Worm (Caenorhabditis elegans) whole organism, young adult: ENCODE measurements around the gene hadb-1.
A peak's percentile ranks its signal among the peaks of the same experiment; 100 is the strongest.

Experiments used
- B0261.1 ChIP-seq: sonication (generic microtip); optimal IDR thresholded peaks from 2 replicates; lab custom pipeline; 2016; ENCODE audit warnings: mild to moderate bottlenecking, missing genetic modification characterization, moderate library complexity, missing compliant biosample characterization
- F10E7.11 ChIP-seq: sonication (generic microtip); optimal IDR thresholded peaks from 2 replicates; lab custom pipeline; 2017; ENCODE audit warnings: mild to moderate bottlenecking, missing genetic modification characterization, moderate library complexity, missing compliant biosample characterization
- F23B12.7 ChIP-seq: sonication (generic microtip); optimal IDR thresholded peaks from 2 replicates; lab custom pipeline; 2017; ENCODE audit warnings: missing genetic modification characterization, mild to moderate bottlenecking, missing compliant biosample characterization, antibody characterized with exemption, moderate library complexity; ENCODE audit not compliant: insufficient read depth
- F39B2.1 ChIP-seq: fragments of 200-800 bp; sonication (Bioruptor generic); IDR thresholded peaks from 2 replicates; pipeline ENCODE4 v1.3.6; 2022; ENCODE audit warnings: missing genetic modification reagents, missing genetic modification characterization, missing compliant biosample characterization
- F52B5.7 ChIP-seq: sonication (generic microtip); optimal IDR thresholded peaks from 2 replicates; lab custom pipeline; 2016; ENCODE audit warnings: mild to moderate bottlenecking, missing genetic modification characterization, missing compliant biosample characterization
- F57A8.1 ChIP-seq: fragments of 200-800 bp; sonication (Bioruptor generic); optimal IDR thresholded peaks from 2 replicates; lab custom pipeline; 2018; ENCODE audit warnings: mild to moderate bottlenecking, missing genetic modification characterization, moderate library complexity, missing compliant biosample characterization
- K11D2.4 ChIP-seq: fragments of 200-800 bp; sonication (Bioruptor generic); IDR thresholded peaks from 2 replicates; pipeline ENCODE4 v1.3.6; 2022; ENCODE audit warnings: missing genetic modification reagents, missing genetic modification characterization, missing compliant biosample characterization
- K12H6.12 ChIP-seq: fragments of 200-800 bp; sonication (Bioruptor generic); optimal IDR thresholded peaks from 2 replicates; lab custom pipeline; 2018; ENCODE audit warnings: mild to moderate bottlenecking, missing genetic modification characterization, missing compliant biosample characterization
- Y53F4B.3 ChIP-seq: fragments of 200-800 bp; sonication (Bioruptor generic); IDR thresholded peaks from 2 replicates; pipeline ENCODE4 v1.3.6; 2022; ENCODE audit warnings: missing genetic modification reagents, missing genetic modification characterization, missing compliant biosample characterization
- Y95B8A.8 ChIP-seq: fragments of 200-800 bp; sonication (Bioruptor generic); IDR thresholded peaks from 2 replicates; pipeline ENCODE4 v1.3.6; 2022; ENCODE audit warnings: missing genetic modification reagents, missing genetic modification characterization, missing compliant biosample characterization
- akir-1 ChIP-seq: fragments of 200-800 bp; sonication (Bioruptor generic); optimal IDR thresholded peaks from 2 replicates; lab custom pipeline; 2018; ENCODE audit warnings: mild to moderate bottlenecking, missing genetic modification characterization, moderate library complexity, missing compliant biosample characterization
- ama-1 ChIP-seq, 3 experiments: fragments of 150-350 bp in 1 of 3; sonication (generic microtip) in 2 of 3; optimal IDR thresholded peaks; 2 replicates each; lab custom pipeline; 2014 to 2018; ENCODE audit warnings: missing biosample characterization in 2 of 3, missing genetic modification characterization in 2 of 3, missing genetic modification reagents in 2 of 3
- athp-1 ChIP-seq: sonication (generic microtip); optimal IDR thresholded peaks from 2 replicates; lab custom pipeline; 2017; ENCODE audit warnings: mild to moderate bottlenecking, missing genetic modification characterization, missing compliant biosample characterization
- attf-3 ChIP-seq: fragments of 200-800 bp; sonication (Bioruptor generic); conservative IDR thresholded peaks from 2 replicates; pipeline ENCODE4 v1.3.6; 2022; ENCODE audit warnings: missing genetic modification reagents, missing genetic modification characterization, missing compliant biosample characterization
- ceh-100 ChIP-seq: fragments of 200-800 bp; sonication (Bioruptor generic); IDR thresholded peaks from 2 replicates; pipeline ENCODE4 v1.3.6; 2022; ENCODE audit warnings: missing genetic modification reagents, missing genetic modification characterization, missing compliant biosample characterization
- ceh-40 ChIP-seq: fragments of 200-800 bp; sonication (Bioruptor generic); IDR thresholded peaks from 2 replicates; pipeline ENCODE4 v1.3.6; 2022; ENCODE audit warnings: missing genetic modification characterization, missing compliant biosample characterization
- die-1 ChIP-seq: sonication (generic microtip); optimal IDR thresholded peaks from 2 replicates; lab custom pipeline; 2016; ENCODE audit warnings: missing genotype, mild to moderate bottlenecking, missing genetic modification characterization, missing compliant biosample characterization
- ets-4 ChIP-seq: fragments of 200-800 bp; sonication (Bioruptor generic); optimal IDR thresholded peaks from 2 replicates; lab custom pipeline; 2018; ENCODE audit warnings: mild to moderate bottlenecking, missing genetic modification characterization, missing compliant biosample characterization
- him-1 ChIP-seq: sonication (generic microtip); optimal IDR thresholded peaks from 2 replicates; lab custom pipeline; 2016; ENCODE audit warnings: missing genotype, missing genetic modification reagents, missing genetic modification characterization, missing compliant biosample characterization
- hmg-1.2 ChIP-seq: fragments of 200-800 bp; sonication (Bioruptor generic); IDR thresholded peaks from 2 replicates; pipeline ENCODE4 v1.3.6; 2022; ENCODE audit warnings: missing genetic modification reagents, missing genetic modification characterization, missing compliant biosample characterization
- hmg-20 ChIP-seq: fragments of 200-800 bp; sonication (Bioruptor generic); IDR thresholded peaks from 2 replicates; pipeline ENCODE4 v1.3.6; 2022; ENCODE audit warnings: missing genetic modification reagents, missing genetic modification characterization, missing compliant biosample characterization
- let-526 ChIP-seq: fragments of 200-800 bp; sonication (Bioruptor generic); IDR thresholded peaks from 2 replicates; pipeline ENCODE4 v1.3.6; 2022; ENCODE audit warnings: missing genetic modification reagents, missing genetic modification characterization, missing compliant biosample characterization
- lin-26 ChIP-seq: fragments of 200-800 bp; sonication (Bioruptor generic); IDR thresholded peaks from 2 replicates; pipeline ENCODE4 v1.3.6; 2022; ENCODE audit warnings: missing genetic modification reagents, missing genetic modification characterization, missing compliant biosample characterization
- lin-54 ChIP-seq: fragments of 200-800 bp; sonication (Bioruptor generic); optimal IDR thresholded peaks from 2 replicates; lab custom pipeline; 2018; ENCODE audit warnings: mild to moderate bottlenecking, missing genetic modification characterization, missing compliant biosample characterization
- madf-10 ChIP-seq: sonication (generic microtip); optimal IDR thresholded peaks from 2 replicates; lab custom pipeline; 2016; ENCODE audit warnings: mild to moderate bottlenecking, missing genetic modification characterization, missing compliant biosample characterization
- madf-6 ChIP-seq: fragments of 200-800 bp; sonication (Bioruptor generic); IDR thresholded peaks from 2 replicates; pipeline ENCODE4 v1.3.6; 2022; ENCODE audit warnings: missing genetic modification reagents, missing genetic modification characterization, missing compliant biosample characterization
- nfyb-1 ChIP-seq: fragments of 200-800 bp; sonication (Bioruptor generic); IDR thresholded peaks from 2 replicates; pipeline ENCODE4 v1.3.6; 2022; ENCODE audit warnings: missing genetic modification reagents, missing genetic modification characterization, missing compliant biosample characterization
- nhr-90 ChIP-seq: sonication (generic microtip); optimal IDR thresholded peaks from 2 replicates; lab custom pipeline; 2016; ENCODE audit warnings: missing genotype, mild to moderate bottlenecking, missing genetic modification characterization, missing compliant biosample characterization
- rec-8 ChIP-seq, 2 experiments: sonication (generic microtip); optimal IDR thresholded peaks; 2 replicates each; lab custom pipeline; 2016; ENCODE audit warnings: mild to moderate bottlenecking in 2 of 2, missing genetic modification characterization in 2 of 2, missing genetic modification reagents in 2 of 2, missing genotype in 2 of 2, missing biosample characterization in 1 of 2, missing compliant biosample characterization in 1 of 2, moderate library complexity in 1 of 2
- rpc-1 ChIP-seq, 2 experiments: fragments of 150-350 bp in 1 of 2; sonication (generic microtip) in 1 of 2; optimal IDR thresholded peaks; 2 replicates each; lab custom pipeline; 2014 to 2018; ENCODE audit warnings: missing biosample characterization in 1 of 2, missing genetic modification characterization in 1 of 2, missing genetic modification reagents in 1 of 2, missing genotype in 1 of 2
- snpc-1.3 ChIP-seq: sonication (generic microtip); optimal IDR thresholded peaks from 2 replicates; lab custom pipeline; 2017; ENCODE audit warnings: missing genetic modification characterization, mild to moderate bottlenecking, missing compliant biosample characterization, antibody characterized with exemption, moderate library complexity, missing genotype, missing genetic modification reagents; ENCODE audit not compliant: insufficient read depth
- snpc-3.4 ChIP-seq: sonication (generic microtip); optimal IDR thresholded peaks from 2 replicates; lab custom pipeline; 2017; ENCODE audit warnings: missing genetic modification characterization, mild to moderate bottlenecking, missing compliant biosample characterization, antibody characterized with exemption, moderate library complexity, missing genotype, missing genetic modification reagents
- snpc-4 ChIP-seq, 5 experiments: fragments of 150-350 bp in 1 of 5; sonication (generic microtip) in 4 of 5; optimal IDR thresholded peaks; 2 replicates each; lab custom pipeline; 2014 to 2018; ENCODE audit warnings: missing genetic modification characterization in 5 of 5, missing biosample characterization in 3 of 5, antibody characterized with exemption in 2 of 5, mild to moderate bottlenecking in 2 of 5, missing compliant biosample characterization in 2 of 5, missing genotype in 2 of 5, moderate library complexity in 2 of 5, missing genetic modification reagents in 1 of 5
- tbp1 ChIP-seq: fragments of 200-800 bp; sonication (Bioruptor generic); optimal IDR thresholded peaks from 2 replicates; lab custom pipeline; 2018; ENCODE audit warnings: mild to moderate bottlenecking, missing genetic modification characterization, missing compliant biosample characterization
- tlf-1 ChIP-seq: fragments of 200-800 bp; sonication (Bioruptor generic); optimal IDR thresholded peaks from 2 replicates; lab custom pipeline; 2018; ENCODE audit warnings: mild to moderate bottlenecking, missing genetic modification characterization, missing compliant biosample characterization
- unc-62 ChIP-seq: fragments of 150-350 bp; optimal IDR thresholded peaks from 2 replicates; lab custom pipeline; 2014; ENCODE audit warnings: missing biosample characterization, missing genetic modification reagents, missing genetic modification characterization
- zfh-2 ChIP-seq: fragments of 200-800 bp; sonication (Bioruptor generic); conservative IDR thresholded peaks from 2 replicates; pipeline ENCODE4 v1.3.6; 2022; ENCODE audit warnings: missing genetic modification reagents, missing genetic modification characterization, missing compliant biosample characterization
- ztf-22 ChIP-seq: fragments of 200-800 bp; sonication (Bioruptor generic); optimal IDR thresholded peaks from 2 replicates; lab custom pipeline; 2018; ENCODE audit warnings: mild to moderate bottlenecking, missing genetic modification characterization, moderate library complexity, missing compliant biosample characterization
- ztf-28 ChIP-seq: fragments of 200-800 bp; sonication (Bioruptor generic); IDR thresholded peaks from 2 replicates; pipeline ENCODE4 v1.3.6; 2022; ENCODE audit warnings: missing genetic modification reagents, missing genetic modification characterization, missing compliant biosample characterization

Gene hadb-1

DNA sequence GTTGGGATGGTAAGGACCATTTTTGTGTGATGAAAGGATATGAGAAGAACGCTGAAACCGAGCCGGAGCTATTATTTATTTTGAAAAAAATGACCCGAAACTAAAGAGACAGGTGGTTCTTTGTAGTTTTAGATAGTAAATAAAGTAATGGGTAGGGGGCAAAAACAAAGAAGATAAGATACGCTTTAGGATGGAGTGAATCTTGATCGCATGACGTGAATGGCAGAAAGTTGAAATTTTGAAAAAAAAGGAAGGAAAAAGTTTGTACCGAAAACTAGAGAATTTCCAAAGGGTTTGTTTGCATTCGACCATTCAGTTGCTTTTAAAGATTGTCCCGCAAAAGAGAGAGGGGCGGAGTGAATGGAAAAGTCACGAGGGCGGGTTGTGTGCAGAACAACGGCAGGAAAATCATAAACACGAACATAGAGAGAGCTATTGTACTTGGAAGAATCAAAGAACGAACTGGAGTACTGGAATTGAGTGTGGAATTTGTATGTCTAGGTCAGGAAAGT is 34.4 kb downstream of the hadb-1 start, which contains the start of gene F22B7.9:
TSS of gene F22B7.9 (minus strand) at position 51 of the 512 bp plus-strand sequence.
- 0 out of 2 replicates have a peak, but pooled peaks have one; percentile 23 for TF ChIP-seq K11D2.4 (GFP tag; lab: Robert Waterston, UW)
- TF ChIP-seq tlf-1 (GFP tag; lab: Kevin White, UChicago) = no peak
- TF ChIP-seq attf-3 (GFP tag; lab: Robert Waterston, UW) = 0 out of 2 replicates have a peak, but pooled peaks have one; percentile 12
- no peak for TF ChIP-seq ceh-100
- no peak for TF ChIP-seq nfyb-1
- no peak for TF ChIP-seq Y53F4B.3 (GFP tag; lab: Robert Waterston, UW)
- TF ChIP-seq K12H6.12 (tag; lab: Kevin White, UChicago) = peak; percentile 23
- TF ChIP-seq F57A8.1 (GFP tag; lab: Kevin White, UChicago) = no peak
- no peak for TF ChIP-seq zfh-2 (GFP tag; lab: Robert Waterston, UW)
- TF ChIP-seq tbp1 = no peak
- TF ChIP-seq hmg-20 (GFP tag; lab: Robert Waterston, UW) = no peak
- no peak for TF ChIP-seq ztf-28 (GFP tag; lab: Robert Waterston, UW)
- TF ChIP-seq snpc-1.3 = no peak
- no peak for TF ChIP-seq B0261.1 (tag; lab: Kevin White, UChicago)
- TF ChIP-seq unc-62 (GFP tag; lab: Kevin White, UChicago) = no peak
- TF ChIP-seq ama-1 (optimal IDR thresholded peaks at IDR 0.05; lab: Kevin White, UChicago) = peak; percentile 82
- TF ChIP-seq ama-1 (GFP tag; optimal IDR thresholded peaks at IDR 0.05; lab: Kevin White, UChicago) = no peak

DNA sequence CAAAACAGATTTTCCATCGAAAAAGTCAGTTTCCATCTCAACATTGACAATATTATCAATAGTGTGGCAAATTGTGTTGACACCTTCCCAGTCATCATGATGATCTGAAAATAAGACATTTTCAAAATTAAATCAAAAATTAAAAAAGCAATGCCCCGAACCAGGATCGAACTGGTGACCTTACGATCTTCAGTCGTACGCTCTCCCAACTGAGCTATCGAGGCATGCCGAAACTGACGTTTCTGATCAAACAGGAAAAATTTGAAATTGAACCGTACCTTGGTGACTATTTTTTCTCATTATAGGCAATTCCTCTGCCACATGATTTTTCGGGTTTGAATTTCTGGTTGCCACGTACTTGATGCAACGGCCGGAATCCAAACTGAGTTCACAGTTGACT is 34.8 kb downstream of the hadb-1 start:
- TF ChIP-seq Y53F4B.3 (GFP tag; lab: Robert Waterston, UW) (no peak), snpc-4 (GFP tag; optimal IDR thresholded peaks at IDR 0.05; lab: Kevin White, UChicago) (no peak), snpc-4 (tag; optimal IDR thresholded peaks at IDR 0.05; lab: Kevin White, UChicago) (no peak), nfyb-1 (peak; percentile 60; the same call in 1 of the 2 replicates), ets-4 (no peak), Y95B8A.8 (GFP tag; lab: Robert Waterston, UW) (no peak), akir-1 (GFP tag; lab: Kevin White, UChicago) (no peak), die-1 (tag; lab: Kevin White, UChicago) (peak; percentile 25), ztf-22 (GFP tag; lab: Kevin White, UChicago) (no peak), F39B2.1 (GFP tag; lab: Robert Waterston, UW) (no peak), F10E7.11 (tag; lab: Kevin White, UChicago) (no peak), rec-8 (tag; optimal IDR thresholded peaks at IDR 0.05; lab: Kevin White, UChicago) (peak in 1 of 2 experiments; percentile 25), ceh-40 (peak; percentile 20; the same call in 1 of the 2 replicates), him-1 (tag; lab: Kevin White, UChicago) (peak; percentile 39), nhr-90 (tag; lab: Kevin White, UChicago) (peak; percentile 33), F23B12.7 (tag; lab: Kevin White, UChicago) (peak; percentile 11), madf-10 (tag; lab: Kevin White, UChicago) (no peak), athp-1 (tag; lab: Kevin White, UChicago) (no peak), madf-6 (GFP tag; lab: Robert Waterston, UW) (peak; percentile 52), tbp1 (peak; percentile 88), B0261.1 (tag; lab: Kevin White, UChicago) (peak; percentile 50), ztf-28 (GFP tag; lab: Robert Waterston, UW) (no peak), tlf-1 (GFP tag; lab: Kevin White, UChicago) (no peak), snpc-3.4 (tag; lab: Kevin White, UChicago) (peak; percentile 17), F52B5.7 (tag; lab: Kevin White, UChicago) (no peak), lin-54 (GFP tag; lab: Kevin White, UChicago) (no peak), lin-26 (GFP tag; lab: Robert Waterston, UW) (peak; percentile 57; the same call in 1 of the 2 replicates), let-526 (GFP tag; lab: Robert Waterston, UW) (no peak), rpc-1 (optimal IDR thresholded peaks at IDR 0.05; lab: Kevin White, UChicago) (peak; percentile 52), rpc-1 (tag; optimal IDR thresholded peaks at IDR 0.05; lab: Kevin White, UChicago) (peak; percentile 76), hmg-1.2 (GFP tag; lab: Robert Waterston, UW) (peak; percentile 34; the same call in 1 of the 2 replicates)
